Worm (Caenorhabditis elegans): Measurements from ENCODE around the gene F43E2.6.
A peak's percentile ranks its signal among the peaks of the same experiment; 100 is the strongest.

- no peak for TF ChIP-seq spr-3 (GFP tag; optimal IDR thresholded peaks at IDR 0.05)
- TF ChIP-seq dmd-6 (GFP tag; IDR thresholded peaks at IDR 0.05), result no peak
- TF ChIP-seq nhr-237 (tag; optimal IDR thresholded peaks at IDR 0.05), result no peak
- TF ChIP-seq aly-2 (tag; optimal IDR thresholded peaks at IDR 0.05), result no peak
- no peak for TF ChIP-seq ceh-82 (tag; optimal IDR thresholded peaks at IDR 0.05)
- TF ChIP-seq nhr-28 (tag; optimal IDR thresholded peaks at IDR 0.05), result no peak
- TF ChIP-seq nhr-48 (tag; optimal IDR thresholded peaks at IDR 0.05), result peak; percentile 65
- TF ChIP-seq nhr-77 (tag; optimal IDR thresholded peaks at IDR 0.05), result no peak
- no peak for TF ChIP-seq egl-27 (tag; optimal IDR thresholded peaks at IDR 0.05)
- TF ChIP-seq lin-39 (tag; optimal IDR thresholded peaks at IDR 0.05), result no peak
- TF ChIP-seq zip-2 (tag; optimal IDR thresholded peaks at IDR 0.05), result no peak
- no peak for TF ChIP-seq unc-39 (tag; optimal IDR thresholded peaks at IDR 0.05)
- TF ChIP-seq vab-7 (GFP tag; IDR thresholded peaks at IDR 0.05), result no peak
These were observed 37.8 kb upstream of the F43E2.6 start for ce11 chrII:7406438-7406837.
